Worm (Caenorhabditis elegans): ENCODE measurements around the gene clk-1.

clk-1 gene

DNA sequence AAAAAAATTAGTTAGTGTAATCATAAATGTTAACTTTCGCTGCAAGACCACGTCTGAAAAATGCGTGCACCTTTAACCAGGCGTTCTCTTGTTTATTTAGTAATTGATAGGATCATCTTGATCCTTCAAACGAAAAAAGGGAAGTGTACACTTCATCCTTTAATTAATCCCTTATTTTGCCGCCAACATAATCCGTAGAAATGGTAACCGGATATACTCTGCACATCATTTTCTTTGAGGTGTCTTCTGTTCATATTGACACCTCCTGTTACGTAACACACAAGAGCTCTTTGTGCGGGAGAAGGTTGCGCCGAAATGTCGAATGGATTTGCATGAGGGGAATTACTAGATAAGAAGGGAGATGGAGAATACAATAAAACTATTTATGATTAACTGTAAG, 29.0 kb upstream of the clk-1 start:
- TF ChIP-seq dsc-1 (tag; optimal IDR thresholded peaks at IDR 0.05) (peak; percentile 48), irx-1 (tag; optimal IDR thresholded peaks at IDR 0.05) (no peak), efl-1 (optimal IDR thresholded peaks at IDR 0.05) (no peak), efl-1 (GFP tag; optimal IDR thresholded peaks at IDR 0.05 in 1 of 2) (peak in 1 of 2 experiments; percentile 29), F16B12.6 (tag; optimal IDR thresholded peaks at IDR 0.05) (no peak)

DNA sequence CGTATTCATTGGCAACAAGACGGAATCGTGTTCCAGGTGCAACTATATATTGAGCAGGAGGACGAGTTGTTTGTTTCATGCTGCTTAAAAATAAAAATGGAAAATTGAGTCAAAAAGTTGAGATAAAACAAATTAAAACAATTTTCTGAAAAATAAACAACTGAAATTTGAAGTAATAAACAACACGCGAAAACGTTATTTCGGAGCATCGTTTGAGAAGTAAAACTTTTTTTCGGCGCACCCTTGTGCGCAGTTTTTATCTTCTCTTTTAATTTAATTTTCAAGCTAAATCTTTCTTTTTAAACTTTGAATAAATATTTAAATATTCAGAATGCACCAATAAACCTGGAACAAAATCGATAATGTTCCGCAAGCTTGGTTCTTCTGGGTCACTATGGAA, 23.6 kb upstream of the clk-1 start, which contains the start of the genes sumv-1 and gop-1:
sumv-1 (minus strand) TSS at position 80 of the 400 bp plus-strand sequence.
gop-1 (plus strand) TSS at position 331 of the 400 bp plus-strand sequence.
- TF ChIP-seq mep-1 (tag; optimal IDR thresholded peaks at IDR 0.05) (no peak), alr-1 (tag; optimal IDR thresholded peaks at IDR 0.05; ENCODE audit: borderline replicate concordance) (no peak), lin-35 (GFP tag; optimal IDR thresholded peaks at IDR 0.05) (peak; percentile 3 to 11), dpl-1 (GFP tag; optimal IDR thresholded peaks at IDR 0.05) (peak in 1 of 3 experiments; percentile 14), pag-3 (tag; optimal IDR thresholded peaks at IDR 0.05; ENCODE audit: borderline replicate concordance, insufficient read depth) (no peak), efl-1 (optimal IDR thresholded peaks at IDR 0.05) (no peak), efl-1 (GFP tag; optimal IDR thresholded peaks at IDR 0.05 in 1 of 2) (peak; percentile 2 to 81)

DNA sequence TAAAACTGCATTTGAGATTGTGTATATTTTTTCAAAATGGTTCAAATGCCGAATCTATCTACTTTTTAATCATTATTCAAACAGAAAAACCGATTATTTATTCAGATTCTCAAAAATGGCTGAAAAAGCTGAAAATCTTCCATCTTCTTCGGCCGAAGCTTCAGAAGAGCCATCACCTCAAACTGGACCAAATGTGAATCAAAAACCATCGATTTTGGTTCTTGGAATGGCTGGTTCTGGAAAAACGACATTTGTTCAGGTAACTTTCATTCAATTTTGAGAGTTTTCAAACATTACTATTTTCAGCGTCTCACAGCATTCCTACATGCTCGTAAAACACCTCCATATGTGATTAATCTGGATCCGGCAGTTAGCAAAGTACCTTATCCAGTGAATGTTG, 18.8 kb upstream of the clk-1 start, which contains the start of gene gop-2:
gop-2 (plus strand) TSS at position 106 of the 400 bp plus-strand sequence.
- TF ChIP-seq nhr-19 (GFP tag; conservative IDR thresholded peaks at IDR 0.05) (no peak), ets-5 (GFP tag; IDR thresholded peaks at IDR 0.05) (no peak), tbx-2 (tag; optimal IDR thresholded peaks at IDR 0.05) (no peak), snpc-4 (tag; optimal IDR thresholded peaks at IDR 0.05) (no peak), fkh-4 (tag; optimal IDR thresholded peaks at IDR 0.05; ENCODE audit: borderline replicate concordance) (no peak), fkh-8 (tag; optimal IDR thresholded peaks at IDR 0.05) (no peak), C16A3.4 (tag; optimal IDR thresholded peaks at IDR 0.05) (no peak), hpl-2 (GFP tag; optimal IDR thresholded peaks at IDR 0.05) (no peak), sup-37 (GFP tag; optimal IDR thresholded peaks at IDR 0.05) (no peak), ama-1 (optimal IDR thresholded peaks at IDR 0.05) (no peak), lin-35 (GFP tag; optimal IDR thresholded peaks at IDR 0.05) (no peak), lin-13 (GFP tag; optimal IDR thresholded peaks at IDR 0.05) (no peak), mdl-1 (tag; optimal IDR thresholded peaks at IDR 0.05) (no peak), ceh-63 (GFP tag; optimal IDR thresholded peaks at IDR 0.05) (no peak), nhr-237 (tag; optimal IDR thresholded peaks at IDR 0.05) (no peak), rnt-1 (tag; optimal IDR thresholded peaks at IDR 0.05) (no peak), nhr-47 (tag; optimal IDR thresholded peaks at IDR 0.05) (no peak), jun-1 (tag; optimal IDR thresholded peaks at IDR 0.05) (no peak), mef-2 (tag; optimal IDR thresholded peaks at IDR 0.05) (no peak)

DNA sequence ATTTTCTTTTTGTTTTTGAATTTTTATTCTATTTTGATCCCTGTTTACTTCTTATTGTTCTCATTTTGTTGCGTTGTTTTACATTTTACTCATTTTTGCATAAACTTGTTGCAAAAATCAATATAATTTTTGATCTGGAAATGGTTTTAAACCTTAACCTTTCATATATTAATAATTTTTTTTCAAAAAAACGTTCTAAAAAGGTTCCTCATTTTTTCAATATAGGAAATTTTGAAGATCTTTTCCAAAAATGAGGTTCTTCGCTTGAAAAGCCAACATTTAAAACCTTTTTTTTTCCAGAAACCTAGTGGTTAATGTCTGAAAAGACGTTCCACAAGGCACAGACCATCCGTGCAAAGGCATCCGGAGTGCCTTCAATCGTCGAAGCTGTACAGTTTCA, 17.3 kb upstream of the clk-1 start, which contains the start of gene gop-3:
gop-3 (plus strand) TSS at position 301 of the 400 bp plus-strand sequence.
- TF ChIP-seq Y116A8C.19 (tag; optimal IDR thresholded peaks at IDR 0.05; ENCODE audit: borderline replicate concordance) (no peak), aha-1 (tag; optimal IDR thresholded peaks at IDR 0.05) (no peak), ceh-63 (GFP tag; optimal IDR thresholded peaks at IDR 0.05) (no peak), nhr-19 (GFP tag; conservative IDR thresholded peaks at IDR 0.05) (no peak), aly-2 (tag; optimal IDR thresholded peaks at IDR 0.05) (no peak), mab-9 (GFP tag; IDR thresholded peaks at IDR 0.05) (no peak), ceh-88 (GFP tag; IDR thresholded peaks at IDR 0.05) (no peak), swsn-7 (tag; optimal IDR thresholded peaks at IDR 0.05) (no peak), unc-98 (GFP tag; IDR thresholded peaks at IDR 0.05) (no peak), dpl-1 (GFP tag; optimal IDR thresholded peaks at IDR 0.05) (no peak), pag-3 (tag; optimal IDR thresholded peaks at IDR 0.05; ENCODE audit: borderline replicate concordance, insufficient read depth) (no peak), nhr-71 (tag; optimal IDR thresholded peaks at IDR 0.05) (no peak), C34B4.2 (tag; optimal IDR thresholded peaks at IDR 0.05) (no peak)

Measured in whole organism, L1 larva.